Worm (Caenorhabditis elegans): Measurements from ENCODE around the gene dlat-1.

Gene dlat-1

ce11 chrV:14447240-14447763 lies at the start of gene dlat-1, which contains the start of gene fntb-1:
dlat-1 (minus strand) TSS chrV:14447290.
fntb-1 (plus strand) TSS chrV:14447651.
- no peak for TF ChIP-seq lin-39 (tag; optimal IDR thresholded peaks at IDR 0.05)
- TF ChIP-seq arid-1 (GFP tag; conservative IDR thresholded peaks at IDR 0.05) = no peak
- no peak for TF ChIP-seq snpc-1.2 (GFP tag; IDR thresholded peaks at IDR 0.05)
- no peak for TF ChIP-seq mxl-2 (GFP tag; conservative IDR thresholded peaks at IDR 0.05)
- no peak for TF ChIP-seq saeg-2 (GFP tag; IDR thresholded peaks at IDR 0.05)
- peak; percentile 68 for TF ChIP-seq nhr-28 (tag; optimal IDR thresholded peaks at IDR 0.05)
- TF ChIP-seq T20F7.1 (GFP tag; optimal IDR thresholded peaks at IDR 0.05) = peak; percentile 95
- TF ChIP-seq lir-3 (tag; optimal IDR thresholded peaks at IDR 0.05) = no peak
- TF ChIP-seq spr-3 (GFP tag; optimal IDR thresholded peaks at IDR 0.05) = no peak
- peak; percentile 19 for TF ChIP-seq mes-2 (tag; optimal IDR thresholded peaks at IDR 0.05; ENCODE audit: poor library complexity, severe bottlenecking)
- TF ChIP-seq pqm-1 (tag; optimal IDR thresholded peaks at IDR 0.05) = peak; percentile 74
- TF ChIP-seq Y75B8A.6 (GFP tag; IDR thresholded peaks at IDR 0.05) = no peak
- peak; percentile 56 for TF ChIP-seq dmd-6 (GFP tag; IDR thresholded peaks at IDR 0.05)
- TF ChIP-seq daf-16 (GFP tag; optimal IDR thresholded peaks at IDR 0.05) = no peak
- peak; percentile 23 for TF ChIP-seq daf-16 (tag; optimal IDR thresholded peaks at IDR 0.05)
- no peak for TF ChIP-seq ceh-32 (tag; optimal IDR thresholded peaks at IDR 0.05; ENCODE audit: poor library complexity)
- no peak for TF ChIP-seq dmd-8 (GFP tag; IDR thresholded peaks at IDR 0.05)
- no peak for TF ChIP-seq nhr-41 (GFP tag; IDR thresholded peaks at IDR 0.05)
- TF ChIP-seq F37D6.2 (tag; optimal IDR thresholded peaks at IDR 0.05) = no peak
- no peak for TF ChIP-seq nhr-111 (GFP tag; optimal IDR thresholded peaks at IDR 0.05)
- no peak for TF ChIP-seq hmg-1.1 (GFP tag; IDR thresholded peaks at IDR 0.05)
- no peak for TF ChIP-seq nhr-11 (tag; optimal IDR thresholded peaks at IDR 0.05)
- no peak for TF ChIP-seq dpl-1 (GFP tag; optimal IDR thresholded peaks at IDR 0.05)
- no peak for TF ChIP-seq zip-2 (tag; optimal IDR thresholded peaks at IDR 0.05)
- no peak for TF ChIP-seq unc-62 (GFP tag; optimal IDR thresholded peaks at IDR 0.05 in 1 of 2)
- no peak for TF ChIP-seq unc-62 (tag; optimal IDR thresholded peaks at IDR 0.05)
- no peak for TF ChIP-seq ztf-7 (tag; optimal IDR thresholded peaks at IDR 0.05)
- no peak for TF ChIP-seq tag-97 (GFP tag; IDR thresholded peaks at IDR 0.05)
- TF ChIP-seq gei-8 (GFP tag; optimal IDR thresholded peaks at IDR 0.05) = no peak
- no peak for TF ChIP-seq dmd-9 (GFP tag; IDR thresholded peaks at IDR 0.05)
- TF ChIP-seq cey-2 (tag; optimal IDR thresholded peaks at IDR 0.05; ENCODE audit: borderline replicate concordance, insufficient read depth) = no peak
- TF ChIP-seq dve-1 (tag; optimal IDR thresholded peaks at IDR 0.05; ENCODE audit: insufficient read depth) = peak; percentile 24
- TF ChIP-seq hlh-11 (tag; optimal IDR thresholded peaks at IDR 0.05) = peak; percentile 44
- no peak for TF ChIP-seq nhr-48 (tag; optimal IDR thresholded peaks at IDR 0.05)
- no peak for TF ChIP-seq daf-19 (GFP tag; conservative IDR thresholded peaks at IDR 0.05)
- peak; percentile 48 for TF ChIP-seq nhr-6 (tag; optimal IDR thresholded peaks at IDR 0.05)
- no peak for TF ChIP-seq rbr-2 (tag; optimal IDR thresholded peaks at IDR 0.05)
- TF ChIP-seq ZK546.5 (tag; optimal IDR thresholded peaks at IDR 0.05) = no peak
- no peak for TF ChIP-seq sdz-12 (GFP tag; optimal IDR thresholded peaks at IDR 0.05)

- peak in 1 of 2 experiments; percentile 58 for TF ChIP-seq unc-62 (GFP tag; optimal IDR thresholded peaks at IDR 0.05 in 1 of 2)
- TF ChIP-seq unc-62 (tag; optimal IDR thresholded peaks at IDR 0.05) = no peak
- TF ChIP-seq madf-5 (GFP tag; IDR thresholded peaks at IDR 0.05) = no peak
- no peak for TF ChIP-seq snpc-1.2 (GFP tag; IDR thresholded peaks at IDR 0.05)
- TF ChIP-seq R02D3.7 (tag; optimal IDR thresholded peaks at IDR 0.05) = no peak
- no peak for TF ChIP-seq dmd-9 (GFP tag; IDR thresholded peaks at IDR 0.05)
- TF ChIP-seq mes-2 (tag; optimal IDR thresholded peaks at IDR 0.05; ENCODE audit: poor library complexity, severe bottlenecking) = no peak
Measured at ce11 chrV:14496446-14496845, 49.4 kb upstream of the dlat-1 start.

All from whole organism, L4 larva.